Fruit fly (Drosophila melanogaster) whole organism: Measurements from ENCODE around the gene Rgl.

ENCODE experiments used
- CG8478 ChIP-seq: fragments of >200 bp; optimal IDR thresholded peaks from 2 replicates; lab custom pipeline; 2018; ENCODE audit warnings: inconsistent platforms
- Dll ChIP-seq: fragments of >200 bp; optimal IDR thresholded peaks from 2 replicates; lab custom pipeline; 2017
- EcR ChIP-seq, 2 experiments: fragments of >200 bp; optimal IDR thresholded peaks; 2 replicates each; lab custom pipeline; 2017; ENCODE audit warnings: missing biosample characterization in 2 of 2, missing genetic modification characterization in 2 of 2, missing genetic modification reagents in 2 of 2
- pan ChIP-seq: fragments of >200 bp; optimal IDR thresholded peaks from 2 replicates; lab custom pipeline; 2017
- psq ChIP-seq: fragments of >200 bp; optimal IDR thresholded peaks from 2 replicates; lab custom pipeline; 2017
- usp ChIP-seq: fragments of >200 bp; optimal IDR thresholded peaks from 2 replicates; lab custom pipeline; 2017; ENCODE audit warnings: missing biosample characterization, missing genetic modification characterization, mixed read lengths

Gene Rgl

DNA sequence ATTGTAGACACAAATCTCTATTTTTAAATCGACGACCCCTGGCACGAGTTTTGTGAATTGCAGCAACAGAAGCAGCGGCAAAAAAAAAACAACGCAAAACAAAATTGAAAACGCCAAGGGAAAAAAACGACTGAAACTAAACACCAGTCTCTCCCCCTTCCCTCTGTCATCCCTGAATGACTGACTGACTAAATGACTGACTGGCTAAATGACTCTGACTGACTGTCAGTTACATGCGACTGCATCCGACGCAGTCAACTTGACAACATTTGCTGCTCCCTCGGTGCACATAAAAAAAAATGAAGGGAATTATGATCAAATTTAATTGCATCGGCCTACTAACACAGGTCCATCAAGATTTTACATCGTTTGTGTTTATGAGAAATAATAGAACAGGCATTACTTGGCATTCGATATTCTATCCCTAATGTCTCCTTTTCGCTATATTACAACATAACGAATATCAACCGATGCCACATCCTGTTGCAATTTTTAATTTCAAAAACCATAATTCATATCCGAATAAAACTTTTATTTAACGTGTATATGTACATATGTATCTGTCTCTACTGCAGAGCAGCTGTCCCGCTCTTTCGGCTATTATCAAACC is 7.4 kb downstream of the Rgl start:
- TF ChIP-seq EcR (GFP tag; optimal IDR thresholded peaks at IDR 0.05; lab: Kevin White, UChicago) (no peak), CG8478 (lab: Kevin White, UChicago) (no peak), psq (lab: Kevin White, UChicago) (no peak), usp (GFP tag; lab: Kevin White, UChicago) (no peak), pan (lab: Kevin White, UChicago) (no peak), Dll (lab: Kevin White, UChicago) (no peak)

dm6 chr3L:13914573-13914972 is 10.6 kb downstream of the Rgl start:
- TF ChIP-seq EcR (GFP tag; optimal IDR thresholded peaks at IDR 0.05; lab: Kevin White, UChicago), result no peak
- no peak for TF ChIP-seq psq (lab: Kevin White, UChicago)
- no peak for TF ChIP-seq Dll (lab: Kevin White, UChicago)

DNA sequence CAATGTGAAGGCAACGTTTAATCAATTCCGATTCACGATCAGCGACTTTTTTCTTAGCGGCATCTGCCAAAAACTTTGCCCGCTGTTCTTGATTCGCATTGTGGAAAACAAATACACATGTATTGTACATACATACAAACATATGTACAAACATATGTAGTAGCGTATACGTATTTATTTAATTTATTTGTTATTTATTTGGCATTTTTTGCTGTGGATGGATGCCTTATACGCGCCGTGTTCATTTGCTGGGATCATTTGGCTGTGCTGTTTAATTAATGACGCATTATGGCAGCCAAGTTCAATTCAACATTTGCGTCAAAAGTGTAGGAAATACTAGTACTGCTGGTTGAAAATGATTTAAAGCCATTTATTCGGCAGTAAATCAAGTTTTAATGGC is 12.4 kb downstream of the Rgl start:
- no peak for TF ChIP-seq Dll (lab: Kevin White, UChicago)

DNA sequence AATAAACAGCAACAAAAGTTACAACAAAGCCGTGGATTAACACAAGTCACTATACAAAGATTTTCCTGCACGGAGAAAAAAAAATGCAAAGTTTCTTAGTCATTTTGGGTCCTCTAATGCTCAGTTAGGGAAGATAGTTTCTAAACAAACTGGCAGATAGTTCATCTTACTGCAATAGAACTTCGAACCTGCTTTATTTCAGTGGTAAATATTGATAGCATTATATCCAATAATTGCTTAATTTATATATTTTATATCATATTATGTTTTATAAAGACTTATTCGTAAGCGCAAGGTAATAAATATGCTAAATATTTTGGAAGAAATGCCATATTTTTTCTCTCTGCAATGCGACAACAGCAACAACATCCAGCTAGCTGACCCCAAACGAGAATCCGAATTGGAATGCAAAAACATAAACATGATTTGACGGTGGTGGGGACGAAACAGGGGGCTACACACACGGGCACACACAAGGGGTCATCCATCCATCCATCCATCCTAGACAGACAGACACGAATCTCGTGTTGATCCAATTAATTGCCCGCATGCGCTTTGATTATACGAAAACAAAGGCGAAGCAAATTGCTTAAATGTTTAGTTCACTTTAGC is 13.4 kb downstream of the Rgl start:
- TF ChIP-seq psq (lab: Kevin White, UChicago) (no peak), EcR (GFP tag; optimal IDR thresholded peaks at IDR 0.05; lab: Kevin White, UChicago) (no peak), Dll (lab: Kevin White, UChicago) (no peak), CG8478 (lab: Kevin White, UChicago) (no peak), usp (GFP tag; lab: Kevin White, UChicago) (no peak), pan (lab: Kevin White, UChicago) (no peak)

DNA sequence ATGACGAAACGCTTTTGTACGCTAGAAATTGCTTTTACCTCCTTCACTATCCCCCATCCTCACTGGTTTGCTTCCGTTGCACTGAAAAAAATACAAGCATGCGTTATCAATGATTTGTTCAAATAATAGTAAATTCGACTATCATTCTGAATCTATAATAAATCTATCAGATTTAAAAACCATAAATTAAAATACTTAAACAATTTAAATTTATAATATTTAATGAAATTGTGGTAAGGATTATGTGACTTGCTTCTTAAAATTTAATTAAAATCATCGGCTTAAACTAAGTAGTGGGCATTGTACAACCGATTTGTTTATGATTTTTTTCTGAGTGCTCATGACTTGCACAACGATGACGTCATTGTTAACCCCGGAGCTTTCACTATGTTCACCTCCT is 19.6 kb downstream of the Rgl start:
- TF ChIP-seq CG8478 (lab: Kevin White, UChicago) (no peak), EcR (GFP tag; optimal IDR thresholded peaks at IDR 0.05; lab: Kevin White, UChicago) (no peak), Dll (lab: Kevin White, UChicago) (no peak), pan (lab: Kevin White, UChicago) (no peak), psq (lab: Kevin White, UChicago) (no peak), usp (GFP tag; lab: Kevin White, UChicago) (no peak)

DNA sequence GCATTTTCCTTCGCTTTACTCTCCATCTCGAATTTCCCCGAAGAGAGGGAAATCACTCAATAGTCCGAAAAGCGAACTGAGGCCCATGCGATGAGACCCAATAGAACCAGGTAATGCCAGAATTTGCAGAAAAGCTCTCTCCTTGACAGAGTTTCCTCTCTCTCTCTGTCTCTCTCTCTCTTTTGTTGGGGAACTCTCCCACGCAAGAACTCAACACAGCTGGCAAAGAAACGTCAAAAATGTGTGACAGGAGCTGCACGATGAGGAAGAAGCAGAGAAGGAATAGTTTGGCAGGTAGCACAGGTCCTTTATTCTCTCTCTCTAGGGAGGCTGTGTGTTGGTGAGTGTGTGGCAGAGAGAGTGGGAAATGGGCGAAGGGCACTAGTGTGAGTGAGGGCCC is 20.7 kb downstream of the Rgl start:
- TF ChIP-seq EcR (GFP tag; optimal IDR thresholded peaks at IDR 0.05; lab: Kevin White, UChicago), result no peak
- TF ChIP-seq Dll (lab: Kevin White, UChicago), result no peak
- TF ChIP-seq pan (lab: Kevin White, UChicago), result no peak
- no peak for TF ChIP-seq CG8478 (lab: Kevin White, UChicago)
- no peak for TF ChIP-seq usp (GFP tag; lab: Kevin White, UChicago)
- TF ChIP-seq psq (lab: Kevin White, UChicago), result no peak

- TF ChIP-seq CG8478 (lab: Kevin White, UChicago), result no peak
- TF ChIP-seq pan (lab: Kevin White, UChicago), result no peak
- TF ChIP-seq EcR (GFP tag; optimal IDR thresholded peaks at IDR 0.05; lab: Kevin White, UChicago), result no peak
- no peak for TF ChIP-seq psq (lab: Kevin White, UChicago)
- TF ChIP-seq Dll (lab: Kevin White, UChicago), result no peak
Measured at dm6 chr3L:13904021-13904325, 21.2 kb downstream of the Rgl start.

DNA sequence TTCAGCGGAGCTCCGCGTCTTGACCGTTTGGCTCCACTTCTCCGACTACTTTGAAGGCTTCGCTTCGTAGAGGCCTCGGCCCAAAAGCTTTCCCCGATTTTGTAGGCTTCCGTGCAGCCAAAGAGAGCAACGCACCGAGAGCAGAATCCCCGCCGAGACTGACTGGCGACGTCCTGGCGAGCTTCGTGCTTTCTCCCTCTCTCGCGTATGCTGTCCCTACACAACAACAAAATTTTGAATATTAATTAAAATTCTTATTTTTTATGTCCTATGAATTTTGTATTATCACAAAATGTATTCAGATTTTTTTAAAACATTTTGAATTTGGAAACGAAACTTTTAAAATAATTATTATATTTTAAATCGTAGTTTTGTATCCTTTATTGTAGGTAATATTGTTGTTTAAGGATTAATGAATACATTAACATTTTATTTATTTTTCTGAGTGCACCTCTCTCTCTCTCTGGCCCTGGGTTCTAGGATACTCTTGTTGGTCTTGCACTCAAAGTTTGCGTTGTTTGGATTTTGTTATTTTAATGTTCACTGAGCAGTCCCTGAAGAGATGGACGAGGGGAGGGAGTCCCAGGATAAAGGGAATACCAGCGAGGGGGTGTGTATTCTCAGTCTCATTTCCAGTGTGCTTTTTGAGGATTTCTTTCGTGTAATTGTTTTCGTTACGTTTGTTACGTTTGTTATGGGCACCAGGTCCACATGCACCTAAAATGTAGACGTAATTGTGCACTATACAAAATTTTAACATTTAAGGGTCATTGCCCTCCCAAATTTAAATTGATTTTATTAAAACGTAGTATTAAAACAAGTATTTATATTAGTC is 21.7 kb downstream of the Rgl start, which contains the start of gene dysc:
dysc (minus strand) TSS at position 51 of the 835 bp plus-strand sequence.
- no peak for TF ChIP-seq pan (lab: Kevin White, UChicago)
- TF ChIP-seq CG8478 (lab: Kevin White, UChicago), result no peak
- TF ChIP-seq EcR (GFP tag; optimal IDR thresholded peaks at IDR 0.05; lab: Kevin White, UChicago), result no peak
- no peak for TF ChIP-seq Dll (lab: Kevin White, UChicago)
- no peak for TF ChIP-seq usp (GFP tag; lab: Kevin White, UChicago)
- no peak for TF ChIP-seq psq (lab: Kevin White, UChicago)

DNA sequence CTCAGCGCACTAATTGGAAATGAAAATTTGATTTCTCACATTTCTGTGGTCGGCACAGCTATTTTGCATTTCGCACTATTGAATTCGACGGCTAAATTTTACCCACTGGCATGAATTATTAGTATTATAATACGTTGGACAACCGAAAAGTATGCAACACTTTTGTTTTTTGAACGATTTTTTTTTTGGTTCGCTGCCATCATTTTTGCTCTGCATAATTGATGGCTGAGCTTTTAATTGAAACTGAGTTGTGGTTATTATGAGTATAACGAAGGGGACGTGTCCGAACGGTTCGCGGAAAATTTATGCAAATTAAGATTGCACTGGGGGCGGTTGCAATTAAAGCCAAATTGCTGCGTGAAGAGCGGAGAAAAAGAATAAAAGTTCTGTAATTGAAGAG is 24.5 kb downstream of the Rgl start:
- TF ChIP-seq CG8478 (lab: Kevin White, UChicago) (no peak), Dll (lab: Kevin White, UChicago) (no peak), psq (lab: Kevin White, UChicago) (no peak), EcR (GFP tag; optimal IDR thresholded peaks at IDR 0.05; lab: Kevin White, UChicago) (no peak)

dm6 chr3L:13887092-13887491 is 38.0 kb downstream of the Rgl start:
- TF ChIP-seq Dll (lab: Kevin White, UChicago) (no peak), psq (lab: Kevin White, UChicago) (no peak), EcR (GFP tag; optimal IDR thresholded peaks at IDR 0.05; lab: Kevin White, UChicago) (no peak), usp (GFP tag; lab: Kevin White, UChicago) (no peak), pan (lab: Kevin White, UChicago) (no peak), CG8478 (lab: Kevin White, UChicago) (no peak)

DNA sequence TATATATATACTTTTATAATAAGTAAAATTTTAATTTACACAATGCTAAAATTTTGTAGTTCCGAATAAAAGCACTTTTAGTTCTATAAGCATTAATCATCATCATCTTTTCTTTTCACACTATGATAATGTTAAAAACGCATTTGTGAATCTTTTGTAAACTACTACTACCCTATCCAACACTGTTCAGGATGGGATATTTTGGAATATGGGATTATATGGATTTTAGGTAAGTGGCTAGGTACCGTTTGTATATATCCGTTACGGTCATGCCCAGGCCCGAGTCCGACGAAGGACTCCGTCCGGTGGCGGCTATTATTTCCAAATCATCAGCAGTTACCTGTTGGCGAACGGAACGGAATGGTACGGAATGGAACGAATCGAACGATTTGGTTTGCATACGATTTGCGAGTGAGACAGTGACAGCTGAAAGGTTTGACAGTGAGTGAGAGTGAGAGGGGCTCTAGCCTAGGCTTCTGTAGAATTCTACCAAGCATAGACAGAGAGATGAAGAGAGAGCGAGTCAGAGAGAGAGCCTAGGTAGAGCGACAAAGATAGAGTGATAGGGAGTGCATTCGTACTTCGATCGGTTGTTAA is 40.6 kb downstream of the Rgl start:
- TF ChIP-seq usp (GFP tag; lab: Kevin White, UChicago), result no peak
- no peak for TF ChIP-seq CG8478 (lab: Kevin White, UChicago)
- TF ChIP-seq pan (lab: Kevin White, UChicago), result no peak
- TF ChIP-seq Dll (lab: Kevin White, UChicago), result no peak
- no peak for TF ChIP-seq psq (lab: Kevin White, UChicago)
- no peak for TF ChIP-seq EcR (GFP tag; optimal IDR thresholded peaks at IDR 0.05; lab: Kevin White, UChicago)
